Fruit fly (Drosophila melanogaster) whole organism, embryonic: Measurements from ENCODE around the gene CG31231.

Source experiments
- Abd-B ChIP-seq: fragments of 200-800 bp; sonication (Bioruptor generic); optimal IDR thresholded peaks from 2 replicates; lab custom pipeline; 2018; ENCODE audit warnings: missing biosample characterization, mild to moderate bottlenecking, missing genetic modification characterization, moderate library complexity
- B-H1 ChIP-seq: fragments of 200-800 bp; sonication (Bioruptor generic); IDR thresholded peaks from 3 replicates; pipeline ENCODE4 v1.3.6; 2022; ENCODE audit warnings: missing biosample characterization, missing genetic modification characterization
- CG11456 ChIP-seq: fragments of 200-800 bp; sonication (Bioruptor generic); IDR thresholded peaks from 3 replicates; pipeline ENCODE4 v1.3.6; 2022; ENCODE audit warnings: missing biosample characterization, missing genetic modification characterization
- CG12155 ChIP-seq: fragments of 200-800 bp; sonication (Bioruptor generic); optimal IDR thresholded peaks from 3 replicates; lab custom pipeline; 2016; ENCODE audit warnings: missing biosample characterization, missing genetic modification characterization
- CG13424 ChIP-seq: fragments of 200-800 bp; sonication (Bioruptor generic); optimal IDR thresholded peaks from 2 replicates; lab custom pipeline; 2019; ENCODE audit warnings: missing biosample characterization, mild to moderate bottlenecking, missing genetic modification characterization, moderate library complexity
- CG13624 ChIP-seq: fragments of 200-800 bp; sonication (Bioruptor generic); optimal IDR thresholded peaks from 2 replicates; lab custom pipeline; 2016; ENCODE audit warnings: missing biosample characterization, missing genetic modification characterization
- CG13775 ChIP-seq: fragments of 200-800 bp; sonication (Bioruptor generic); optimal IDR thresholded peaks from 3 replicates; lab custom pipeline; 2017; ENCODE audit warnings: missing biosample characterization, mild to moderate bottlenecking, missing genetic modification characterization
- CG13894 ChIP-seq: fragments of 200-800 bp; sonication (Bioruptor generic); optimal IDR thresholded peaks from 3 replicates; lab custom pipeline; 2018; ENCODE audit warnings: missing biosample characterization, mild to moderate bottlenecking, missing genetic modification characterization, moderate library complexity
- CG14441 ChIP-seq: fragments of 200-800 bp; sonication (Bioruptor generic); IDR thresholded peaks from 2 replicates; pipeline ENCODE4 v1.3.6; 2022; ENCODE audit warnings: missing biosample characterization, missing genetic modification characterization
- CG14667 ChIP-seq: fragments of 200-800 bp; sonication (Bioruptor generic); IDR thresholded peaks from 2 replicates; pipeline ENCODE4 v1.3.6; 2022; ENCODE audit warnings: missing biosample characterization, missing genetic modification characterization
- CG15601 ChIP-seq: fragments of 200-800 bp; sonication (Bioruptor generic); optimal IDR thresholded peaks from 3 replicates; lab custom pipeline; 2019; ENCODE audit warnings: missing biosample characterization, mild to moderate bottlenecking, missing genetic modification characterization, moderate library complexity
- CG17802 ChIP-seq: fragments of 200-800 bp; sonication (Bioruptor generic); optimal IDR thresholded peaks from 2 replicates; lab custom pipeline; 2018; ENCODE audit warnings: missing biosample characterization, mild to moderate bottlenecking, missing genetic modification characterization, moderate library complexity
- CG17829 ChIP-seq: fragments of 200-800 bp; optimal IDR thresholded peaks from 2 replicates; lab custom pipeline; 2019; ENCODE audit warnings: missing biosample characterization, mild to moderate bottlenecking, missing genetic modification characterization, moderate library complexity
- CG2129 ChIP-seq: fragments of 200-800 bp; sonication (Bioruptor generic); IDR thresholded peaks from 2 replicates; pipeline ENCODE4 v1.3.6; 2022; ENCODE audit warnings: missing biosample characterization, missing genetic modification characterization; ENCODE audit not compliant: partially characterized antibody
- CG34224 ChIP-seq: fragments of 200-800 bp; sonication (Bioruptor generic); IDR thresholded peaks from 3 replicates; pipeline ENCODE4 v1.3.6; 2022; ENCODE audit warnings: missing biosample characterization, missing genetic modification characterization; ENCODE audit not compliant: partially characterized antibody
- CG6791 ChIP-seq: fragments of 200-800 bp; sonication (Bioruptor generic); IDR thresholded peaks from 3 replicates; pipeline ENCODE4 v1.3.6; 2022; ENCODE audit warnings: missing biosample characterization, missing genetic modification characterization; ENCODE audit not compliant: partially characterized antibody
- CG7963 ChIP-seq: fragments of 200-800 bp; sonication (Bioruptor generic); IDR thresholded peaks from 3 replicates; pipeline ENCODE4 v1.3.6; 2022; ENCODE audit warnings: missing biosample characterization, missing genetic modification characterization; ENCODE audit not compliant: partially characterized antibody
- CG8359 ChIP-seq: fragments of 200-800 bp; sonication (Bioruptor generic); optimal IDR thresholded peaks from 2 replicates; lab custom pipeline; 2017; ENCODE audit warnings: missing biosample characterization, mild to moderate bottlenecking, missing genetic modification characterization, borderline replicate concordance
- CG8765 ChIP-seq: fragments of 200-800 bp; sonication (Bioruptor generic); IDR thresholded peaks from 2 replicates; pipeline ENCODE4 v1.3.6; 2022; ENCODE audit warnings: missing biosample characterization, missing genetic modification characterization
- CG8924 ChIP-seq: fragments of 200-800 bp; optimal IDR thresholded peaks from 3 replicates; lab custom pipeline; 2019; ENCODE audit warnings: missing biosample characterization, mild to moderate bottlenecking, missing genetic modification characterization, moderate library complexity
- CG8944 ChIP-seq: fragments of 200-800 bp; sonication (Bioruptor generic); optimal IDR thresholded peaks from 3 replicates; lab custom pipeline; 2016; ENCODE audit warnings: missing biosample characterization, missing genetic modification characterization
- CG9727 ChIP-seq: fragments of 200-800 bp; sonication (Bioruptor generic); optimal IDR thresholded peaks from 3 replicates; lab custom pipeline; 2017; ENCODE audit warnings: missing biosample characterization, mild to moderate bottlenecking, missing genetic modification characterization
- CHES-1-like ChIP-seq: fragments of 200-800 bp; sonication (Bioruptor generic); optimal IDR thresholded peaks from 2 replicates; lab custom pipeline; 2016; ENCODE audit warnings: missing biosample characterization, missing genetic modification characterization
- Dfd ChIP-seq, 2 experiments: fragments of >200 bp; optimal IDR thresholded peaks; 2 replicates each; lab custom pipeline; 2017; ENCODE audit warnings: missing biosample characterization in 2 of 2, missing genetic modification characterization in 2 of 2
- Drgx ChIP-seq: fragments of 200-800 bp; sonication (Bioruptor generic); IDR thresholded peaks from 2 replicates; pipeline ENCODE4 v1.3.6; 2022; ENCODE audit warnings: missing biosample characterization, missing genetic modification characterization
- Elba2 ChIP-seq: fragments of 200-800 bp; sonication (Bioruptor generic); optimal IDR thresholded peaks from 3 replicates; lab custom pipeline; 2016; ENCODE audit warnings: missing biosample characterization, missing genetic modification characterization
- Gug ChIP-seq: fragments of 200-800 bp; sonication (Bioruptor generic); IDR thresholded peaks from 4 replicates; pipeline ENCODE4 v1.3.6; 2022; ENCODE audit warnings: missing biosample characterization, missing genetic modification characterization
- Hr78 ChIP-seq, 2 experiments: fragments of 200-800 bp in 1 of 2; fragments of >200 bp in 1 of 2; sonication (Bioruptor generic) in 1 of 2; optimal IDR thresholded peaks; 2 replicates each; lab custom pipeline; 2017 to 2019; ENCODE audit warnings: missing biosample characterization in 2 of 2, missing genetic modification characterization in 2 of 2, mild to moderate bottlenecking in 1 of 2, moderate library complexity in 1 of 2
- Mad ChIP-seq: fragments of 200-800 bp; sonication (Bioruptor generic); optimal IDR thresholded peaks from 2 replicates; lab custom pipeline; 2016; ENCODE audit warnings: missing biosample characterization, missing genetic modification characterization
- Mrtf ChIP-seq: fragments of 200-800 bp; sonication (Bioruptor generic); IDR thresholded peaks from 3 replicates; pipeline ENCODE4 v1.3.6; 2022; ENCODE audit warnings: missing biosample characterization, missing genetic modification characterization
- Neu2 ChIP-seq: fragments of 200-800 bp; sonication (Bioruptor generic); optimal IDR thresholded peaks from 3 replicates; lab custom pipeline; 2016; ENCODE audit warnings: missing biosample characterization, missing genetic modification characterization, borderline replicate concordance
- Nf-YC ChIP-seq: fragments of 200-800 bp; optimal IDR thresholded peaks from 3 replicates; lab custom pipeline; 2019; ENCODE audit warnings: missing biosample characterization, mild to moderate bottlenecking, missing genetic modification characterization, moderate library complexity
- NfI ChIP-seq: fragments of 200-800 bp; sonication (Bioruptor generic); optimal IDR thresholded peaks from 3 replicates; lab custom pipeline; 2018; ENCODE audit warnings: missing biosample characterization, mild to moderate bottlenecking, missing genetic modification characterization, moderate library complexity
- Ravus ChIP-seq: fragments of 200-800 bp; sonication (Bioruptor generic); IDR thresholded peaks from 2 replicates; pipeline ENCODE4 v1.3.6; 2022; ENCODE audit warnings: missing biosample characterization, missing genetic modification characterization
- Side ChIP-seq: fragments of 200-800 bp; sonication (Bioruptor generic); optimal IDR thresholded peaks from 2 replicates; lab custom pipeline; 2016; ENCODE audit warnings: missing biosample characterization, missing genetic modification characterization
- ase ChIP-seq: fragments of 200-800 bp; sonication (Bioruptor generic); IDR thresholded peaks from 3 replicates; pipeline ENCODE4 v1.3.6; 2022; ENCODE audit warnings: missing biosample characterization, missing genetic modification characterization
- bbx ChIP-seq: fragments of 200-800 bp; sonication (Bioruptor generic); IDR thresholded peaks from 2 replicates; pipeline ENCODE4 v1.3.6; 2022; ENCODE audit warnings: missing biosample characterization, missing genetic modification characterization; ENCODE audit not compliant: partially characterized antibody
- bowl ChIP-seq: fragments of 200-800 bp; sonication (Bioruptor generic); IDR thresholded peaks from 2 replicates; pipeline ENCODE4 v1.3.6; 2022; ENCODE audit warnings: missing biosample characterization, missing genetic modification characterization
- dmrt99B ChIP-seq: fragments of 200-800 bp; sonication (Bioruptor generic); optimal IDR thresholded peaks from 2 replicates; lab custom pipeline; 2018; ENCODE audit warnings: missing biosample characterization, mild to moderate bottlenecking, missing genetic modification characterization, moderate library complexity
- insv ChIP-seq, 2 experiments: fragments of 200-800 bp; sonication (Bioruptor generic); optimal IDR thresholded peaks; 3 replicates each; lab custom pipeline; 2016 to 2018; ENCODE audit warnings: missing biosample characterization in 2 of 2, missing genetic modification characterization in 2 of 2
- jigr1 ChIP-seq: fragments of 200-800 bp; sonication (Bioruptor generic); IDR thresholded peaks from 3 replicates; pipeline ENCODE4 v1.3.6; 2022; ENCODE audit warnings: missing biosample characterization, missing genetic modification characterization
- klu ChIP-seq: fragments of 200-800 bp; sonication (Bioruptor generic); IDR thresholded peaks from 2 replicates; pipeline ENCODE4 v1.3.6; 2022; ENCODE audit warnings: missing biosample characterization, missing genetic modification characterization
- knrl ChIP-seq: fragments of 200-800 bp; sonication (Bioruptor generic); IDR thresholded peaks from 3 replicates; pipeline ENCODE4 v1.3.6; 2022; ENCODE audit warnings: missing biosample characterization, missing genetic modification characterization; ENCODE audit not compliant: partially characterized antibody
- nom ChIP-seq: fragments of 200-800 bp; sonication (Bioruptor generic); optimal IDR thresholded peaks from 2 replicates; lab custom pipeline; 2017; ENCODE audit warnings: missing biosample characterization, missing genetic modification characterization, mild to moderate bottlenecking, moderate library complexity, missing genetic modification reagents
- pum ChIP-seq: fragments of 200-800 bp; sonication (Bioruptor generic); optimal IDR thresholded peaks from 2 replicates; lab custom pipeline; 2016; ENCODE audit warnings: missing biosample characterization, missing genetic modification characterization
- run ChIP-seq: fragments of 200-800 bp; sonication (Bioruptor generic); optimal IDR thresholded peaks from 3 replicates; lab custom pipeline; 2018; ENCODE audit warnings: missing biosample characterization, mild to moderate bottlenecking, missing genetic modification characterization
- sens ChIP-seq: fragments of 200-800 bp; sonication (Bioruptor generic); peaks from one replicate; lab custom pipeline; 2016; ENCODE audit warnings: missing biosample characterization, missing genetic modification characterization
- unpg ChIP-seq: fragments of 200-800 bp; sonication (Bioruptor generic); optimal IDR thresholded peaks from 3 replicates; lab custom pipeline; 2018; ENCODE audit warnings: missing biosample characterization, mild to moderate bottlenecking, missing genetic modification characterization, moderate library complexity
- zen2 ChIP-seq: fragments of 200-800 bp; sonication (Bioruptor generic); IDR thresholded peaks from 3 replicates; pipeline ENCODE4 v1.3.6; 2022; ENCODE audit warnings: missing biosample characterization, missing genetic modification characterization; ENCODE audit not compliant: partially characterized antibody
- zfh1 ChIP-seq: fragments of 200-800 bp; sonication (Bioruptor generic); IDR thresholded peaks from 3 replicates; pipeline ENCODE4 v1.3.6; 2022; ENCODE audit warnings: missing biosample characterization, missing genetic modification characterization

The CG31231 gene

dm6 chr3R:18663525-18663924 lies 1.6 kb upstream of the CG31231 start, which contains the start of the genes Cpsf73 and Gos28 (continued):
- TF ChIP-seq jigr1 (GFP tag; lab: Robert Waterston, UW) (no peak), zen2 (GFP tag; lab: Robert Waterston, UW) (no peak; the same call in 2 of the 3 replicates), CG34224 (GFP tag; lab: Robert Waterston, UW) (peak; percentile 49; the same call in 1 of the 3 replicates), Mrtf (GFP tag; lab: Robert Waterston, UW) (no peak), CG8924 (tag; lab: Kevin White, UChicago) (no peak), CG8359 (GFP tag; lab: Kevin White, UChicago) (no peak), CG17802 (tag; lab: Kevin White, UChicago) (peak; percentile 98), CG6791 (GFP tag; lab: Robert Waterston, UW) (no peak), ase (GFP tag; lab: Robert Waterston, UW) (no peak), CG8944 (GFP tag; lab: Kevin White, UChicago) (peak; percentile 18), CG14667 (GFP tag; lab: Robert Waterston, UW) (no peak), CG13624 (GFP tag; lab: Kevin White, UChicago) (no peak), unpg (GFP tag; lab: Kevin White, UChicago) (peak; percentile 19), Side (no peak), Nf-YC (peak; percentile 19), dmrt99B (no peak), Elba2 (GFP tag; lab: Kevin White, UChicago) (peak; percentile 78), CG13894 (tag; lab: Kevin White, UChicago) (no peak), insv (GFP tag; optimal IDR thresholded peaks at IDR 0.05; lab: Kevin White, UChicago) (no peak), CG2129 (GFP tag; lab: Robert Waterston, UW) (no peak), CG9727 (GFP tag; lab: Kevin White, UChicago) (no peak), run (tag; lab: Kevin White, UChicago) (no peak), Neu2 (GFP tag; lab: Kevin White, UChicago) (no peak), B-H1 (GFP tag; lab: Robert Waterston, UW) (no peak), Gug (GFP tag; lab: Robert Waterston, UW) (no peak), Dfd (GFP tag; optimal IDR thresholded peaks at IDR 0.05; lab: Kevin White, UChicago) (no peak), Hr78 (GFP tag; optimal IDR thresholded peaks at IDR 0.05; lab: Kevin White, UChicago) (no peak), sens (GFP tag; lab: Kevin White, UChicago) (peak; percentile 82), pum (GFP tag; lab: Kevin White, UChicago) (peak; percentile 38), Drgx (GFP tag; lab: Robert Waterston, UW) (no peak), CG13424 (tag; lab: Kevin White, UChicago) (peak; percentile 5), CHES-1-like (GFP tag; lab: Kevin White, UChicago) (peak; percentile 61), zfh1 (GFP tag; lab: Robert Waterston, UW) (0 out of 3 replicates have a peak, but pooled peaks have one; percentile 40), Ravus (no peak), CG11456 (GFP tag; lab: Robert Waterston, UW) (no peak), klu (GFP tag; lab: Robert Waterston, UW) (no peak), bbx (GFP tag; lab: Robert Waterston, UW) (peak; percentile 47; the same call in 1 of the 2 replicates), CG15601 (tag; lab: Kevin White, UChicago) (peak; percentile 46), NfI (peak; percentile 6), CG14441 (GFP tag; lab: Robert Waterston, UW) (no peak), CG17829 (tag; lab: Kevin White, UChicago) (peak; percentile 35), CG7963 (GFP tag; lab: Robert Waterston, UW) (no peak), nom (GFP tag; lab: Kevin White, UChicago) (no peak), CG13775 (peak; percentile 30), Mad (GFP tag; lab: Kevin White, UChicago) (no peak), knrl (GFP tag; lab: Robert Waterston, UW) (peak; percentile 61; the same call in 2 of the 3 replicates), Abd-B (no peak), CG8765 (no peak), bowl (GFP tag; lab: Robert Waterston, UW) (no peak), CG12155 (no peak)
